Fruit fly (Drosophila melanogaster): ENCODE results near the gene CG5653.
A peak's percentile ranks its signal among the peaks of the same experiment; 100 is the strongest.

- TF ChIP-seq phol (tag; optimal IDR thresholded peaks at IDR 0.05) (peak; percentile 3), slp2 (GFP tag; optimal IDR thresholded peaks at IDR 0.05) (no peak), ttk (GFP tag; IDR thresholded peaks at IDR 0.05) (no peak), klu (GFP tag; IDR thresholded peaks at IDR 0.05) (no peak), CG6791 (GFP tag; IDR thresholded peaks at IDR 0.05; ENCODE audit: partially characterized antibody) (peak; percentile 26; the same call in 1 of the 3 replicates), CG6813 (GFP tag; optimal IDR thresholded peaks at IDR 0.05) (no peak), ham (GFP tag; IDR thresholded peaks at IDR 0.05) (no peak), CG33213 (GFP tag; optimal IDR thresholded peaks at IDR 0.05) (no peak), usp (GFP tag; optimal IDR thresholded peaks at IDR 0.05) (no peak), pan (optimal IDR thresholded peaks at IDR 0.05) (no peak), pan (GFP tag; optimal IDR thresholded peaks at IDR 0.05 in 1 of 2, IDR thresholded peaks at IDR 0.05 in 1 of 2) (no peak), CG10654 (GFP tag; optimal IDR thresholded peaks at IDR 0.05) (no peak), Bgb (GFP tag; IDR thresholded peaks at IDR 0.05; ENCODE audit: partially characterized antibody) (no peak), CG4707 (GFP tag; optimal IDR thresholded peaks at IDR 0.05) (no peak), Spps (tag; optimal IDR thresholded peaks at IDR 0.05) (no peak)
Measured at dm6 chr3L:8958557-8958956, 7.6 kb downstream of the CG5653 start, which contains the start of gene CG13313.
